Fruit fly (Drosophila melanogaster): ENCODE results near the gene CG42371.

dm6 chr2L:2217067-2217684, at the start of gene CG42371, which contains the start of the genes CG15386 and mio:
- no peak for TF ChIP-seq CG8478 (optimal IDR thresholded peaks at IDR 0.05)
- no peak for TF ChIP-seq psq (optimal IDR thresholded peaks at IDR 0.05)
- no peak for TF ChIP-seq usp (GFP tag; optimal IDR thresholded peaks at IDR 0.05)
- no peak for TF ChIP-seq pan (optimal IDR thresholded peaks at IDR 0.05)
- no peak for TF ChIP-seq EcR (GFP tag; optimal IDR thresholded peaks at IDR 0.05)

Measured in whole organism.